Worm (Caenorhabditis elegans) whole organism, L4 larva: Measurements from ENCODE around the gene fbxb-3.
A peak's percentile ranks its signal among the peaks of the same experiment; 100 is the strongest.

Experiments used
- Y5F2A.4 ChIP-seq: fragments of 200-800 bp; sonication (Bioruptor generic); optimal IDR thresholded peaks from 2 replicates; lab custom pipeline; 2018; ENCODE audit warnings: mild to moderate bottlenecking, missing genetic modification characterization, missing compliant biosample characterization
- ama-1 ChIP-seq: fragments of 150-350 bp; optimal IDR thresholded peaks from 2 replicates; lab custom pipeline; 2014; ENCODE audit warnings: inconsistent platforms, mixed read lengths

DNA sequence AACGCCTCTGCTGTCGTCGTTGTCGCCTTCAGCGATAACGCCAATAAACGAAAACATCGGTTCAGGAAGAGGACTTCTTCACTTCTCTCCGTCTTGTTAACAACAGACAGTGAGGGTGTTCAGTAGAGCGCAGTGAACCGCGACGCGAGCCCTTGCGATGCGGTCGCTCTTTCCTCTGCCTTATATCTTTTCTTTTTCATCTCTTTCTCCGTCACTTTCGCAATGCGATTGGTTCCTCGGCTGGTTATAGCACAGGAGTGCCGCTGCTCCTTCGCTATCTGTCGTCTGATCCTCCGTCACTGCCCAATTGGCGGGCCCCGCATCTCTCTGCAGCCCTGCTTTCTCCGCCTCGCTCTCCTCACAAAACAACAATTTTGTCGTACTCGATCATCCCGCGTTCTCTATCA, 18.4 kb downstream of the fbxb-3 start:
- TF ChIP-seq ama-1 (lab: Kevin White, UChicago) (peak; percentile 67), Y5F2A.4 (GFP tag; lab: Kevin White, UChicago) (no peak)
